Fruit fly (Drosophila melanogaster) whole organism: ENCODE measurements around the gene Hcs.

ENCODE experiments used
- CG8478 ChIP-seq: fragments of >200 bp; optimal IDR thresholded peaks from 2 replicates; lab custom pipeline; 2018; ENCODE audit warnings: inconsistent platforms
- Dll ChIP-seq: fragments of >200 bp; optimal IDR thresholded peaks from 2 replicates; lab custom pipeline; 2017
- EcR ChIP-seq, 2 experiments: fragments of >200 bp; optimal IDR thresholded peaks; 2 replicates each; lab custom pipeline; 2017; ENCODE audit warnings: missing biosample characterization in 2 of 2, missing genetic modification characterization in 2 of 2, missing genetic modification reagents in 2 of 2
- pan ChIP-seq: fragments of >200 bp; optimal IDR thresholded peaks from 2 replicates; lab custom pipeline; 2017
- psq ChIP-seq: fragments of >200 bp; optimal IDR thresholded peaks from 2 replicates; lab custom pipeline; 2017
- usp ChIP-seq: fragments of >200 bp; optimal IDR thresholded peaks from 2 replicates; lab custom pipeline; 2017; ENCODE audit warnings: missing biosample characterization, missing genetic modification characterization, mixed read lengths

dm6 chr3R:5458627-5459026, 16.1 kb upstream of the Hcs start:
- TF ChIP-seq psq (lab: Kevin White, UChicago) (no peak), usp (no peak), CG8478 (lab: Kevin White, UChicago) (no peak), pan (lab: Kevin White, UChicago) (no peak), Dll (lab: Kevin White, UChicago) (no peak), EcR (GFP tag; optimal IDR thresholded peaks at IDR 0.05; lab: Kevin White, UChicago) (no peak)
